Worm (Caenorhabditis elegans) whole organism, young adult: Measurements from ENCODE around the gene K07H8.9.

ENCODE experiments used
- C06A6.2 ChIP-seq: fragments of 200-800 bp; sonication (Bioruptor generic); conservative IDR thresholded peaks from 2 replicates; pipeline ENCODE4 v1.3.6; 2022; ENCODE audit warnings: missing genetic modification characterization, missing compliant biosample characterization
- D2030.7 ChIP-seq: fragments of 200-800 bp; sonication (Bioruptor generic); IDR thresholded peaks from 2 replicates; pipeline ENCODE4 v1.3.6; 2022; ENCODE audit warnings: missing genetic modification reagents, missing genetic modification characterization, missing compliant biosample characterization
- F22D6.2 ChIP-seq: sonication (generic microtip); optimal IDR thresholded peaks from 2 replicates; lab custom pipeline; 2016; ENCODE audit warnings: mild to moderate bottlenecking, missing genetic modification characterization, missing compliant biosample characterization
- F23B12.7 ChIP-seq: sonication (generic microtip); optimal IDR thresholded peaks from 2 replicates; lab custom pipeline; 2017; ENCODE audit warnings: missing genetic modification characterization, mild to moderate bottlenecking, missing compliant biosample characterization, antibody characterized with exemption, moderate library complexity; ENCODE audit not compliant: insufficient read depth
- Y67H2A.10 ChIP-seq: fragments of 200-800 bp; sonication (Bioruptor generic); conservative IDR thresholded peaks from 2 replicates; pipeline ENCODE4 v1.3.6; 2022; ENCODE audit warnings: missing genetic modification reagents, missing genetic modification characterization, missing compliant biosample characterization
- Y79H2A.3 ChIP-seq: fragments of 200-800 bp; sonication (Bioruptor generic); conservative IDR thresholded peaks from 2 replicates; pipeline ENCODE4 v1.3.6; 2022; ENCODE audit warnings: missing genetic modification reagents, missing genetic modification characterization, missing compliant biosample characterization
- ama-1 ChIP-seq, 3 experiments: fragments of 150-350 bp in 1 of 3; sonication (generic microtip) in 2 of 3; optimal IDR thresholded peaks; 2 replicates each; lab custom pipeline; 2014 to 2018; ENCODE audit warnings: missing biosample characterization in 2 of 3, missing genetic modification characterization in 2 of 3, missing genetic modification reagents in 2 of 3
- atf-7 ChIP-seq: sonication (generic microtip); optimal IDR thresholded peaks from 2 replicates; lab custom pipeline; 2017; ENCODE audit warnings: mild to moderate bottlenecking, missing genetic modification characterization, missing compliant biosample characterization
- athp-1 ChIP-seq: sonication (generic microtip); optimal IDR thresholded peaks from 2 replicates; lab custom pipeline; 2017; ENCODE audit warnings: mild to moderate bottlenecking, missing genetic modification characterization, missing compliant biosample characterization
- attf-6 ChIP-seq: fragments of 200-800 bp; sonication (Bioruptor generic); IDR thresholded peaks from 2 replicates; pipeline ENCODE4 v1.3.6; 2022; ENCODE audit warnings: missing genetic modification reagents, missing genetic modification characterization, missing compliant biosample characterization
- cebp-1 ChIP-seq, 2 experiments: fragments of 200-800 bp in 1 of 2; sonication (Bioruptor generic) in 1 of 2; sonication (generic microtip) in 1 of 2; IDR thresholded peaks in 1 of 2; optimal IDR thresholded peaks in 1 of 2; 2 replicates each; pipeline versions ENCODE4 v1.3.6 to Lab custom; 2017 to 2022; ENCODE audit warnings: missing compliant biosample characterization in 2 of 2, missing genetic modification characterization in 2 of 2, mild to moderate bottlenecking in 1 of 2, missing genetic modification reagents in 1 of 2, moderate library complexity in 1 of 2
- ceh-27 ChIP-seq: fragments of 200-800 bp; sonication (Bioruptor generic); optimal IDR thresholded peaks from 2 replicates; lab custom pipeline; 2018; ENCODE audit warnings: mild to moderate bottlenecking, missing genetic modification characterization, moderate library complexity, missing compliant biosample characterization
- ceh-58 ChIP-seq: fragments of 200-800 bp; sonication (Bioruptor generic); IDR thresholded peaks from 2 replicates; pipeline ENCODE4 v1.3.6; 2022; ENCODE audit warnings: missing genetic modification characterization, missing compliant biosample characterization
- die-1 ChIP-seq: sonication (generic microtip); optimal IDR thresholded peaks from 2 replicates; lab custom pipeline; 2016; ENCODE audit warnings: missing genotype, mild to moderate bottlenecking, missing genetic modification characterization, missing compliant biosample characterization
- dpff-1 ChIP-seq: sonication (generic microtip); optimal IDR thresholded peaks from 2 replicates; lab custom pipeline; 2017; ENCODE audit warnings: mild to moderate bottlenecking, missing genetic modification characterization, missing compliant biosample characterization
- hlh-26 ChIP-seq: fragments of 200-800 bp; sonication (Bioruptor generic); conservative IDR thresholded peaks from 2 replicates; pipeline ENCODE4 v1.3.6; 2022; ENCODE audit warnings: missing genetic modification reagents, missing genetic modification characterization, missing compliant biosample characterization
- hmg-1.2 ChIP-seq: fragments of 200-800 bp; sonication (Bioruptor generic); IDR thresholded peaks from 2 replicates; pipeline ENCODE4 v1.3.6; 2022; ENCODE audit warnings: missing genetic modification reagents, missing genetic modification characterization, missing compliant biosample characterization
- hsf-1 ChIP-seq: fragments of 200-800 bp; sonication (Bioruptor generic); IDR thresholded peaks from 2 replicates; pipeline ENCODE4 v1.3.6; 2022; ENCODE audit warnings: missing genetic modification reagents, missing genetic modification characterization, missing compliant biosample characterization
- lag-1 ChIP-seq: fragments of 200-800 bp; sonication (Bioruptor generic); IDR thresholded peaks from 2 replicates; pipeline ENCODE4 v1.3.6; 2022; ENCODE audit warnings: missing genetic modification reagents, missing genetic modification characterization, missing compliant biosample characterization
- let-526 ChIP-seq: fragments of 200-800 bp; sonication (Bioruptor generic); IDR thresholded peaks from 2 replicates; pipeline ENCODE4 v1.3.6; 2022; ENCODE audit warnings: missing genetic modification reagents, missing genetic modification characterization, missing compliant biosample characterization
- lin-26 ChIP-seq: fragments of 200-800 bp; sonication (Bioruptor generic); IDR thresholded peaks from 2 replicates; pipeline ENCODE4 v1.3.6; 2022; ENCODE audit warnings: missing genetic modification reagents, missing genetic modification characterization, missing compliant biosample characterization
- lin-54 ChIP-seq: fragments of 200-800 bp; sonication (Bioruptor generic); optimal IDR thresholded peaks from 2 replicates; lab custom pipeline; 2018; ENCODE audit warnings: mild to moderate bottlenecking, missing genetic modification characterization, missing compliant biosample characterization
- lsl-1 ChIP-seq: fragments of 200-800 bp; sonication (Bioruptor generic); optimal IDR thresholded peaks from 2 replicates; lab custom pipeline; 2018; ENCODE audit warnings: mild to moderate bottlenecking, missing genetic modification characterization, moderate library complexity, missing compliant biosample characterization
- madf-3 ChIP-seq: fragments of 200-800 bp; sonication (Bioruptor generic); IDR thresholded peaks from 2 replicates; pipeline ENCODE4 v1.3.6; 2022; ENCODE audit warnings: missing genetic modification reagents, missing genetic modification characterization, missing compliant biosample characterization
- madf-8 ChIP-seq: fragments of 200-800 bp; sonication (Bioruptor generic); conservative IDR thresholded peaks from 2 replicates; pipeline ENCODE4 v1.3.6; 2022; ENCODE audit warnings: missing genetic modification reagents, missing genetic modification characterization, missing compliant biosample characterization
- mel-28 ChIP-seq: sonication (generic microtip); optimal IDR thresholded peaks from 2 replicates; lab custom pipeline; 2016; ENCODE audit warnings: borderline replicate concordance, mild to moderate bottlenecking, missing genetic modification characterization, missing compliant biosample characterization
- nfya-1 ChIP-seq: sonication (generic microtip); optimal IDR thresholded peaks from 2 replicates; lab custom pipeline; 2017; ENCODE audit warnings: antibody characterized with exemption, missing compliant biosample characterization, missing genetic modification characterization, borderline replicate concordance; ENCODE audit not compliant: insufficient read depth
- nhr-120 ChIP-seq: fragments of 200-800 bp; sonication (Bioruptor generic); IDR thresholded peaks from 2 replicates; pipeline ENCODE4 v1.3.6; 2022; ENCODE audit warnings: missing genetic modification characterization, missing compliant biosample characterization
- nhr-179 ChIP-seq: sonication (generic microtip); optimal IDR thresholded peaks from 2 replicates; lab custom pipeline; 2016; ENCODE audit warnings: mild to moderate bottlenecking, missing genetic modification characterization, missing compliant biosample characterization
- pha-4 ChIP-seq: fragments of 150-350 bp; sonication (generic microtip); optimal IDR thresholded peaks from 2 replicates; lab custom pipeline; 2014; ENCODE audit warnings: missing biosample characterization, missing genetic modification reagents, missing genetic modification characterization
- rcor-1 ChIP-seq: fragments of 200-800 bp; sonication (Bioruptor generic); IDR thresholded peaks from 2 replicates; pipeline ENCODE4 v1.3.6; 2022; ENCODE audit warnings: missing genetic modification reagents, missing genetic modification characterization, missing compliant biosample characterization
- rpc-1 ChIP-seq, 2 experiments: fragments of 150-350 bp in 1 of 2; sonication (generic microtip) in 1 of 2; optimal IDR thresholded peaks; 2 replicates each; lab custom pipeline; 2014 to 2018; ENCODE audit warnings: missing biosample characterization in 1 of 2, missing genetic modification characterization in 1 of 2, missing genetic modification reagents in 1 of 2, missing genotype in 1 of 2
- snpc-4 ChIP-seq, 5 experiments: fragments of 150-350 bp in 1 of 5; sonication (generic microtip) in 4 of 5; optimal IDR thresholded peaks; 2 replicates each; lab custom pipeline; 2014 to 2018; ENCODE audit warnings: missing genetic modification characterization in 5 of 5, missing biosample characterization in 3 of 5, antibody characterized with exemption in 2 of 5, mild to moderate bottlenecking in 2 of 5, missing compliant biosample characterization in 2 of 5, missing genotype in 2 of 5, moderate library complexity in 2 of 5, missing genetic modification reagents in 1 of 5
- somi-1 ChIP-seq: fragments of 200-800 bp; sonication (Bioruptor generic); optimal IDR thresholded peaks from 2 replicates; lab custom pipeline; 2018; ENCODE audit warnings: mild to moderate bottlenecking, missing genetic modification characterization, missing compliant biosample characterization
- tbp1 ChIP-seq: fragments of 200-800 bp; sonication (Bioruptor generic); optimal IDR thresholded peaks from 2 replicates; lab custom pipeline; 2018; ENCODE audit warnings: mild to moderate bottlenecking, missing genetic modification characterization, missing compliant biosample characterization
- zfh-2 ChIP-seq: fragments of 200-800 bp; sonication (Bioruptor generic); conservative IDR thresholded peaks from 2 replicates; pipeline ENCODE4 v1.3.6; 2022; ENCODE audit warnings: missing genetic modification reagents, missing genetic modification characterization, missing compliant biosample characterization
- ztf-25 ChIP-seq: fragments of 200-800 bp; sonication (Bioruptor generic); IDR thresholded peaks from 2 replicates; pipeline ENCODE4 v1.3.6; 2022; ENCODE audit warnings: missing genetic modification reagents, missing genetic modification characterization, missing compliant biosample characterization
- ztf-26 ChIP-seq: sonication (generic microtip); optimal IDR thresholded peaks from 2 replicates; lab custom pipeline; 2017; ENCODE audit warnings: missing genetic modification characterization, missing compliant biosample characterization

The K07H8.9 gene

DNA sequence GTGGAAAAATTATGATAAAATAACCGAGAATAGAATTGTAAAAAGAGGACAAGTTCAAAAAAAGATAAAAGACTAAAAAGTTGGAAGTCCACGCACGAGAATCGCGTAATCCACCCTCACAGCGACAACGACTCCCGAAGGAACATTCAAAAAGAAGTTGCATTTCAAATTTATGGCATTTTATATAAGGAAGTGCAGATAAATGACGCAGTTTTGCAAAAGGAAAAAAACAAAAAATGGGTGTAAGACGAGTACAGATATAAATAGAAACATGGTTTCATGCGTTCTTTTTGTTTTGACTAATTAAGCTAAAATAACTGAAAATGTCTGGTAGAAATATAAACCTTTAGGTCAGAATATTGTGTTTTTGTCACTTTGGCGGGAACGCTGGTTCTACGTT lies 3.1 kb downstream of the K07H8.9 start:
- TF ChIP-seq tbp1 (GFP tag; lab: Kevin White, UChicago) (no peak), F22D6.2 (tag; lab: Kevin White, UChicago) (no peak), attf-6 (no peak), ceh-27 (no peak), lin-54 (GFP tag; lab: Kevin White, UChicago) (no peak), Y79H2A.3 (GFP tag; lab: Robert Waterston, UW) (no peak), nhr-120 (GFP tag; lab: Robert Waterston, UW) (no peak)

DNA sequence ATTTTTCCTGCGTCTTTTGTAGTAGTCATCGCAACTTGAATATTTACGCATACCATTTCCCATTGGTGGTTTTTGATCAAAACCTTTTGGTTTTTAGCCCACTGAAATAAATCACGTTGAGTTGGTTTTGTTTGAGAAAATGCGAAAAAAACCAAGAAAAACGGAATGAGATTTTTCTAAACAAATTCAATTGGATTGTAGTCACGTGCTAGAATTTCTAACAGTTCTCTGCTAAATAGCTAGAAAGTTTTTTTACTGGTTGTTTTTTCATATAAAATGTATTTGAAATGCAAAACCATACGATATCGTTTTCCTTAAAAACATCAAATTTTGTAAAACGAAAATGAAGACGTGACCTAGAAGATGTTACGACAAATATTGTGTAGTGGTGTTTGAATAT lies 9.7 kb downstream of the K07H8.9 start, which contains the start of gene K07H8.12:
TSS of gene K07H8.12 (minus strand) at position 101 of the 400 bp plus-strand sequence.
- TF ChIP-seq zfh-2 (GFP tag; lab: Robert Waterston, UW) (no peak), Y67H2A.10 (GFP tag; lab: Robert Waterston, UW) (no peak), ztf-26 (no peak), dpff-1 (tag; lab: Kevin White, UChicago) (no peak), hmg-1.2 (GFP tag; lab: Robert Waterston, UW) (no peak), let-526 (no peak)

DNA sequence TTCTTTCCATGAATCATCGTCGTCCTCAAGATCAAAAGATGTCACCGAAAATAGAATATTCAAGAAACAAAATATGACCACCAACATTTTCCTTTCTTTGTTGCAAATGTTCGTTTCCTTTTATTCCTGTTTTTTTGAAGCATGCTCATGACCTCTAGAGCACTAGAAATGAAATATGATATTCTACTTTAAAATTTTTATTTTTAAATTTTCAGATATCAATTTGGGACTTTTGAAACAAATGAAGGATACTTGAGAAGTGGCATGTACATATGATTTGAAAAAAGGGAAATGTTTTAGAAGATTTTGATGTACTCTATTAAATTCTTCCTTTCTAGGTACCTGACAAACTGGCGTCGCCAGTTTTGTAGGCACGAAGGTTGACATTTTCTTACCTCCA lies 11.0 kb downstream of the K07H8.9 start, which contains the start of gene K07H8.11:
TSS of gene K07H8.11 (minus strand) at position 101 of the 400 bp plus-strand sequence.
- TF ChIP-seq hlh-26 (GFP tag; lab: Robert Waterston, UW) (no peak), nhr-179 (tag; lab: Kevin White, UChicago) (no peak), F23B12.7 (tag; lab: Kevin White, UChicago) (no peak), athp-1 (no peak), somi-1 (GFP tag; lab: Kevin White, UChicago) (no peak), ceh-58 (no peak), madf-8 (GFP tag; lab: Robert Waterston, UW) (no peak), lin-26 (GFP tag; lab: Robert Waterston, UW) (no peak), lag-1 (no peak), let-526 (no peak), cebp-1 (GFP tag; IDR thresholded peaks at IDR 0.05; lab: Robert Waterston, UW) (no peak), cebp-1 (tag; optimal IDR thresholded peaks at IDR 0.05; lab: Kevin White, UChicago) (no peak), ztf-25 (GFP tag; lab: Robert Waterston, UW) (no peak), pha-4 (tag; lab: Kevin White, UChicago) (no peak), rpc-1 (optimal IDR thresholded peaks at IDR 0.05; lab: Kevin White, UChicago) (no peak), rpc-1 (tag; optimal IDR thresholded peaks at IDR 0.05; lab: Kevin White, UChicago) (no peak), hsf-1 (GFP tag; lab: Robert Waterston, UW) (no peak), die-1 (tag; lab: Kevin White, UChicago) (no peak)

DNA sequence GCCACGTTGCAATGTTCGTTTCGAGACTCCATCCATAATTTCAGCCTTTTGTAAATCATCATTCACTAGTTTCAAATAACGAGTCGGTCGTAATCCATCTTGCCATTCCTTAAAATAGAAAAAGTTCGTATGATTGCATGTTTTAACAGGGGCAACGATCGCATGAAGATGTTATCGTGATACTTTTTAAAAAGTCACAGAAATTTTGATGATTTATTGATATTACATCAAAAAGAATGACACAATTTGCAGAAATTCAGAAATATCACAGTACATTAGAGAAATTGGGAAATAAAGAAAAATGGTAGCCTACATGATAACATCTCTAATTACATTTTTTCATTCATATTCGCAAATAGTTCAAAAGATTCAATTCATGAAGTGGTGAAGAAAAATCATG lies 12.9 kb downstream of the K07H8.9 start:
- TF ChIP-seq madf-8 (GFP tag; lab: Robert Waterston, UW): no peak
- no peak for TF ChIP-seq C06A6.2
- no peak for TF ChIP-seq madf-3 (GFP tag; lab: Robert Waterston, UW)
- TF ChIP-seq lsl-1 (GFP tag; lab: Kevin White, UChicago): no peak
- TF ChIP-seq tbp1 (GFP tag; lab: Kevin White, UChicago): no peak
- no peak for TF ChIP-seq rcor-1 (GFP tag; lab: Robert Waterston, UW)
- TF ChIP-seq zfh-2 (GFP tag; lab: Robert Waterston, UW): no peak
- no peak for TF ChIP-seq nfya-1 (tag; lab: Kevin White, UChicago)
- no peak for TF ChIP-seq snpc-4 (GFP tag; optimal IDR thresholded peaks at IDR 0.05; lab: Kevin White, UChicago)
- TF ChIP-seq snpc-4 (tag; optimal IDR thresholded peaks at IDR 0.05; lab: Kevin White, UChicago): no peak
- no peak for TF ChIP-seq mel-28 (tag; lab: Kevin White, UChicago)
- no peak for TF ChIP-seq D2030.7 (GFP tag; lab: Robert Waterston, UW)
- TF ChIP-seq ama-1 (optimal IDR thresholded peaks at IDR 0.05; lab: Kevin White, UChicago): no peak
- no peak for TF ChIP-seq ama-1 (GFP tag; optimal IDR thresholded peaks at IDR 0.05; lab: Kevin White, UChicago)
- no peak for TF ChIP-seq nhr-179 (tag; lab: Kevin White, UChicago)
- TF ChIP-seq atf-7 (tag; lab: Kevin White, UChicago): no peak
